Worm (Caenorhabditis elegans) whole organism, L4 larva: ENCODE results near the gene aly-2.

Experiments used
- D1046.2 ChIP-seq: fragments of 200-800 bp; sonication (Bioruptor generic); IDR thresholded peaks from 2 replicates; pipeline ENCODE4 v1.3.6; 2022; ENCODE audit warnings: missing genetic modification characterization, missing compliant biosample characterization
- T26A8.4 ChIP-seq: fragments of 200-800 bp; sonication (Bioruptor generic); IDR thresholded peaks from 2 replicates; pipeline ENCODE4 v1.3.6; 2022; ENCODE audit warnings: missing genetic modification characterization, missing compliant biosample characterization
- Y105C5A.15 ChIP-seq: fragments of 200-800 bp; sonication (Bioruptor generic); IDR thresholded peaks from 2 replicates; pipeline ENCODE4 v1.3.6; 2022; ENCODE audit warnings: missing genetic modification characterization, missing compliant biosample characterization
- Y5F2A.4 ChIP-seq: fragments of 200-800 bp; sonication (Bioruptor generic); optimal IDR thresholded peaks from 2 replicates; lab custom pipeline; 2018; ENCODE audit warnings: mild to moderate bottlenecking, missing genetic modification characterization, missing compliant biosample characterization
- Y75B8A.6 ChIP-seq: fragments of 200-800 bp; sonication (Bioruptor generic); IDR thresholded peaks from 2 replicates; pipeline ENCODE4 v1.3.6; 2022; ENCODE audit warnings: missing genetic modification reagents, missing genetic modification characterization, missing compliant biosample characterization
- ZK337.2 ChIP-seq: fragments of 200-800 bp; sonication (Bioruptor generic); IDR thresholded peaks from 2 replicates; pipeline ENCODE4 v1.3.6; 2022; ENCODE audit warnings: missing genetic modification reagents, missing genetic modification characterization, missing compliant biosample characterization
- ZK546.5 ChIP-seq, 2 experiments: sonication (generic microtip); optimal IDR thresholded peaks; 2 replicates each; lab custom pipeline; 2017; ENCODE audit warnings: missing biosample characterization in 2 of 2, missing genetic modification characterization in 2 of 2
- aha-1 ChIP-seq: fragments of 150-350 bp; peaks from one replicate; lab custom pipeline; 2014; ENCODE audit warnings: missing biosample characterization, missing genetic modification characterization
- ceh-28 ChIP-seq: fragments of 150-350 bp; optimal IDR thresholded peaks from 2 replicates; lab custom pipeline; 2014; ENCODE audit warnings: missing biosample characterization, missing genetic modification reagents, missing genetic modification characterization
- ceh-44 ChIP-seq: fragments of 200-800 bp; sonication (Bioruptor generic); IDR thresholded peaks from 2 replicates; pipeline ENCODE4 v1.3.6; 2022; ENCODE audit warnings: missing genetic modification reagents, missing genetic modification characterization, missing compliant biosample characterization
- ces-1 ChIP-seq: fragments of 150-350 bp; sonication (generic microtip); optimal IDR thresholded peaks from 4 replicates; lab custom pipeline; 2014; ENCODE audit warnings: missing biosample characterization, missing genetic modification reagents, missing genetic modification characterization
- ctbp-1 ChIP-seq: fragments of 200-800 bp; sonication (Bioruptor generic); IDR thresholded peaks from 2 replicates; pipeline ENCODE4 v1.3.6; 2022; ENCODE audit warnings: missing genetic modification reagents, missing genetic modification characterization, missing compliant biosample characterization
- daf-12 ChIP-seq: fragments of 150-350 bp; optimal IDR thresholded peaks from 2 replicates; lab custom pipeline; 2014; ENCODE audit warnings: missing biosample characterization, missing genetic modification reagents, missing genetic modification characterization
- daf-19 ChIP-seq: fragments of 200-800 bp; sonication (Bioruptor generic); conservative IDR thresholded peaks from 2 replicates; pipeline ENCODE4 v1.3.6; 2022; ENCODE audit warnings: missing genetic modification characterization, missing compliant biosample characterization
- dmd-8 ChIP-seq: fragments of 200-800 bp; sonication (Bioruptor generic); IDR thresholded peaks from 2 replicates; pipeline ENCODE4 v1.3.6; 2022; ENCODE audit warnings: missing genetic modification characterization, missing compliant biosample characterization
- dmd-9 ChIP-seq: fragments of 200-800 bp; sonication (Bioruptor generic); IDR thresholded peaks from 2 replicates; pipeline ENCODE4 v1.3.6; 2022; ENCODE audit warnings: missing genetic modification reagents, missing genetic modification characterization, missing compliant biosample characterization
- duxl-1 ChIP-seq: sonication (generic microtip); optimal IDR thresholded peaks from 2 replicates; lab custom pipeline; 2016; ENCODE audit warnings: mild to moderate bottlenecking, missing genetic modification characterization, moderate library complexity, missing compliant biosample characterization; ENCODE audit not compliant: poor library complexity
- fkh-10 ChIP-seq: fragments of 150-350 bp; optimal IDR thresholded peaks from 2 replicates; lab custom pipeline; 2014; ENCODE audit warnings: missing biosample characterization, missing genetic modification reagents, missing genetic modification characterization
- gei-8 ChIP-seq: fragments of 200-800 bp; sonication (Bioruptor generic); optimal IDR thresholded peaks from 2 replicates; lab custom pipeline; 2018; ENCODE audit warnings: mild to moderate bottlenecking, missing genetic modification characterization, missing compliant biosample characterization
- hlh-30 ChIP-seq: sonication (generic microtip); optimal IDR thresholded peaks from 2 replicates; lab custom pipeline; 2017; ENCODE audit warnings: antibody characterized with exemption, mild to moderate bottlenecking, missing genetic modification characterization, missing compliant biosample characterization; ENCODE audit not compliant: insufficient read depth
- jun-1 ChIP-seq: fragments of 150-350 bp; optimal IDR thresholded peaks from 2 replicates; lab custom pipeline; 2014; ENCODE audit warnings: missing biosample characterization, missing genetic modification reagents, missing genetic modification characterization
- lim-7 ChIP-seq: fragments of 200-800 bp; sonication (Bioruptor generic); IDR thresholded peaks from 2 replicates; pipeline ENCODE4 v1.3.6; 2022; ENCODE audit warnings: missing genetic modification characterization, missing compliant biosample characterization
- lin-1 ChIP-seq: fragments of 200-800 bp; sonication (Bioruptor generic); IDR thresholded peaks from 2 replicates; pipeline ENCODE4 v1.3.6; 2022; ENCODE audit warnings: missing genetic modification reagents, missing genetic modification characterization, missing compliant biosample characterization
- lin-13 ChIP-seq: fragments of 150-350 bp; optimal IDR thresholded peaks from 2 replicates; lab custom pipeline; 2014; ENCODE audit warnings: missing biosample characterization, missing genetic modification reagents, missing genetic modification characterization
- lin-29 ChIP-seq: fragments of 200-800 bp; sonication (Bioruptor generic); IDR thresholded peaks from 2 replicates; pipeline ENCODE4 v1.3.6; 2022; ENCODE audit warnings: missing genetic modification reagents, missing genetic modification characterization, missing compliant biosample characterization
- madf-9 ChIP-seq: fragments of 200-800 bp; sonication (Bioruptor generic); conservative IDR thresholded peaks from 2 replicates; pipeline ENCODE4 v1.3.6; 2022; ENCODE audit warnings: missing genetic modification reagents, missing genetic modification characterization, missing compliant biosample characterization
- mep-1 ChIP-seq: fragments of 150-350 bp; sonication (generic microtip); optimal IDR thresholded peaks from 3 replicates; lab custom pipeline; 2014; ENCODE audit warnings: missing biosample characterization, missing genetic modification characterization
- mxl-2 ChIP-seq: fragments of 200-800 bp; sonication (Bioruptor generic); conservative IDR thresholded peaks from 2 replicates; pipeline ENCODE4 v1.3.6; 2022; ENCODE audit warnings: missing genetic modification reagents, missing genetic modification characterization, missing compliant biosample characterization
- nhr-10 ChIP-seq: fragments of 150-350 bp; optimal IDR thresholded peaks from 2 replicates; lab custom pipeline; 2014; ENCODE audit warnings: missing biosample characterization, missing genetic modification characterization
- nhr-102 ChIP-seq: sonication (generic microtip); optimal IDR thresholded peaks from 2 replicates; lab custom pipeline; 2016; ENCODE audit warnings: mild to moderate bottlenecking, missing genetic modification characterization, moderate library complexity, missing compliant biosample characterization
- nhr-11 ChIP-seq: fragments of 150-350 bp; optimal IDR thresholded peaks from 2 replicates; lab custom pipeline; 2014; ENCODE audit warnings: missing biosample characterization, missing genetic modification characterization
- nhr-111 ChIP-seq: fragments of 200-800 bp; sonication (Bioruptor generic); optimal IDR thresholded peaks from 2 replicates; lab custom pipeline; 2018; ENCODE audit warnings: mild to moderate bottlenecking, missing genetic modification characterization, missing compliant biosample characterization
- nhr-237 ChIP-seq: sonication (generic microtip); optimal IDR thresholded peaks from 2 replicates; lab custom pipeline; 2017; ENCODE audit warnings: missing biosample characterization, missing genetic modification characterization
- nhr-25 ChIP-seq: sonication (generic microtip); optimal IDR thresholded peaks from 2 replicates; lab custom pipeline; 2017; ENCODE audit warnings: missing genetic modification characterization, mild to moderate bottlenecking, missing compliant biosample characterization, antibody characterized with exemption, moderate library complexity, borderline replicate concordance; ENCODE audit not compliant: insufficient read depth
- nhr-42 ChIP-seq: fragments of 200-800 bp; sonication (Bioruptor generic); IDR thresholded peaks from 2 replicates; pipeline ENCODE4 v1.3.6; 2022; ENCODE audit warnings: missing genetic modification characterization, missing compliant biosample characterization
- nhr-76 ChIP-seq: fragments of 150-350 bp; optimal IDR thresholded peaks from 2 replicates; lab custom pipeline; 2014; ENCODE audit warnings: missing biosample characterization, missing genetic modification characterization
- nhr-77 ChIP-seq: fragments of 150-350 bp; optimal IDR thresholded peaks from 2 replicates; lab custom pipeline; 2014; ENCODE audit warnings: missing biosample characterization, missing genetic modification characterization
- pha-4 ChIP-seq, 2 experiments: fragments of 150-350 bp in 1 of 2; fragments of 200-800 bp in 1 of 2; sonication (Bioruptor generic) in 1 of 2; IDR thresholded peaks in 1 of 2; optimal IDR thresholded peaks in 1 of 2; 2 replicates each; pipeline versions ENCODE4 v1.3.6 to Lab custom; 2014 to 2022; ENCODE audit warnings: missing genetic modification characterization in 2 of 2, missing genetic modification reagents in 2 of 2, missing biosample characterization in 1 of 2, missing compliant biosample characterization in 1 of 2
- rbr-2 ChIP-seq: sonication (generic microtip); optimal IDR thresholded peaks from 2 replicates; lab custom pipeline; 2016; ENCODE audit warnings: missing genotype, missing genetic modification characterization, missing compliant biosample characterization
- saeg-2 ChIP-seq: fragments of 200-800 bp; sonication (Bioruptor generic); IDR thresholded peaks from 2 replicates; pipeline ENCODE4 v1.3.6; 2022; ENCODE audit warnings: missing genetic modification reagents, missing genetic modification characterization, missing compliant biosample characterization
- sdz-12 ChIP-seq: fragments of 200-800 bp; sonication (Bioruptor generic); optimal IDR thresholded peaks from 2 replicates; lab custom pipeline; 2018; ENCODE audit warnings: mild to moderate bottlenecking, missing genetic modification characterization, missing compliant biosample characterization
- set-16 ChIP-seq: fragments of 200-800 bp; sonication (Bioruptor generic); IDR thresholded peaks from 2 replicates; pipeline ENCODE4 v1.3.6; 2022; ENCODE audit warnings: missing genetic modification reagents, missing genetic modification characterization, missing compliant biosample characterization
- snpc-4 ChIP-seq: fragments of 150-350 bp; optimal IDR thresholded peaks from 2 replicates; lab custom pipeline; 2014; ENCODE audit warnings: missing biosample characterization, missing genetic modification characterization
- tra-1 ChIP-seq: fragments of 200-800 bp; sonication (Bioruptor generic); IDR thresholded peaks from 2 replicates; pipeline ENCODE4 v1.3.6; 2022; ENCODE audit warnings: missing genetic modification reagents, missing genetic modification characterization, missing compliant biosample characterization
- unc-39 ChIP-seq: sonication (generic microtip); optimal IDR thresholded peaks from 2 replicates; lab custom pipeline; 2017; ENCODE audit warnings: missing biosample characterization, missing genetic modification characterization
- unc-62 ChIP-seq, 3 experiments: fragments of 150-350 bp in 1 of 3; sonication (generic microtip); optimal IDR thresholded peaks in 2 of 3; peaks in 1 of 3; 1 replicate in 1 of 3; 2 replicates in 2 of 3; lab custom pipeline; 2014 to 2017; ENCODE audit warnings: missing biosample characterization in 3 of 3, missing genetic modification characterization in 3 of 3, missing genetic modification reagents in 3 of 3, missing genotype in 1 of 3
- zfp-2 ChIP-seq: sonication (generic microtip); optimal IDR thresholded peaks from 2 replicates; lab custom pipeline; 2016; ENCODE audit warnings: mild to moderate bottlenecking, missing genetic modification characterization, missing compliant biosample characterization
- zfp-3 ChIP-seq: fragments of 200-800 bp; sonication (Bioruptor generic); conservative IDR thresholded peaks from 2 replicates; pipeline ENCODE4 v1.3.6; 2022; ENCODE audit warnings: missing genetic modification reagents, missing genetic modification characterization, missing compliant biosample characterization
- zip-2 ChIP-seq: fragments of 150-350 bp; optimal IDR thresholded peaks from 2 replicates; lab custom pipeline; 2014; ENCODE audit warnings: missing biosample characterization, missing genetic modification characterization
- ztf-11 ChIP-seq: fragments of 150-350 bp; optimal IDR thresholded peaks from 2 replicates; lab custom pipeline; 2014; ENCODE audit warnings: missing biosample characterization, missing genetic modification characterization
- ztf-7 ChIP-seq: fragments of 150-350 bp; optimal IDR thresholded peaks from 2 replicates; lab custom pipeline; 2014; ENCODE audit warnings: missing biosample characterization, missing genetic modification characterization

The aly-2 gene

DNA sequence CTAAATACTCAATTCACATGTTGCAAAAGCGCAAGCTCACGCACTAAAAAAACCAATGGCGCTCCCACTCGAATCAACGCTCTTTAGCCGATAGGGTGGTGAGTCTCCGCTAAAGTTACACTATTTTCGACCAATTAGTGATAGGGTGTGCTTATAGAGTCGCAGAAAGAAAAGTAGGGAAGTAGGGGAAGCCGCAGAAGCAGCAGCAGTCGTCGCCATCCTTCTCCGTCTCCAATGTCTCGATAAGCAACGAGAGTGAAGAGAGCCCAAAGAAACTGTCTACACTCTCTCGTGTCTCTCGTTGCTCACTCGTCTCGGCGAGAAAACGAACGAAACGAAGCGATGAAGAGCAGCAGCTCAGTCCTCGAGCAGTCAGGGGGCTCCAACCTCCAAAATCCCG lies 49.5 kb downstream of the aly-2 start (continued):
- TF ChIP-seq nhr-77 (tag; lab: Kevin White, UChicago) (no peak), nhr-25 (tag; lab: Kevin White, UChicago) (no peak), lim-7 (0 out of 2 replicates have a peak, but pooled peaks have one; percentile 5), rbr-2 (tag; lab: Kevin White, UChicago) (peak; percentile 21), tra-1 (peak; percentile 65; the same call in 1 of the 2 replicates), Y75B8A.6 (GFP tag; lab: Robert Waterston, UW) (no peak), nhr-76 (tag; lab: Kevin White, UChicago) (no peak), set-16 (GFP tag; lab: Robert Waterston, UW) (peak; percentile 79), madf-9 (GFP tag; lab: Robert Waterston, UW) (no peak), aha-1 (peak; percentile 97), ces-1 (GFP tag; lab: Kevin White, UChicago) (peak; percentile 26), saeg-2 (GFP tag; lab: Robert Waterston, UW) (0 out of 2 replicates have a peak, but pooled peaks have one; percentile 8), nhr-10 (tag; lab: Kevin White, UChicago) (no peak), Y105C5A.15 (GFP tag; lab: Robert Waterston, UW) (no peak), zfp-3 (GFP tag; lab: Robert Waterston, UW) (0 out of 2 replicates have a peak, but pooled peaks have one; percentile 9), ceh-44 (no peak), ZK546.5 (tag; optimal IDR thresholded peaks at IDR 0.05; lab: Kevin White, UChicago) (no peak), gei-8 (GFP tag; lab: Kevin White, UChicago) (no peak), unc-39 (tag; lab: Kevin White, UChicago) (no peak), jun-1 (tag; lab: Kevin White, UChicago) (peak; percentile 41), lin-1 (GFP tag; lab: Robert Waterston, UW) (peak; percentile 49; the same call in 1 of the 2 replicates), daf-19 (no peak), fkh-10 (GFP tag; lab: Kevin White, UChicago) (peak; percentile 5), nhr-11 (tag; lab: Kevin White, UChicago) (peak; percentile 73), nhr-102 (tag; lab: Kevin White, UChicago) (no peak), ctbp-1 (GFP tag; lab: Robert Waterston, UW) (peak; percentile 52), duxl-1 (tag; lab: Kevin White, UChicago) (peak; percentile 18), dmd-8 (GFP tag; lab: Robert Waterston, UW) (no peak), T26A8.4 (GFP tag; lab: Robert Waterston, UW) (no peak), Y5F2A.4 (GFP tag; lab: Kevin White, UChicago) (no peak), ztf-11 (tag; lab: Kevin White, UChicago) (no peak), D1046.2 (GFP tag; lab: Robert Waterston, UW) (no peak), ztf-7 (tag; lab: Kevin White, UChicago) (no peak), pha-4 (GFP tag; IDR thresholded peaks at IDR 0.05; lab: Robert Waterston, UW) (peak; percentile 60), pha-4 (tag; optimal IDR thresholded peaks at IDR 0.05; lab: Kevin White, UChicago) (peak; percentile 83), mep-1 (tag; lab: Kevin White, UChicago) (peak; percentile 56), dmd-9 (GFP tag; lab: Robert Waterston, UW) (no peak), ZK337.2 (GFP tag; lab: Robert Waterston, UW) (no peak), zfp-2 (tag; lab: Kevin White, UChicago) (no peak), daf-12 (tag; lab: Kevin White, UChicago) (no peak), ceh-28 (no peak), sdz-12 (no peak), lin-13 (GFP tag; lab: Kevin White, UChicago) (peak; percentile 23), zip-2 (no peak), snpc-4 (no peak), nhr-111 (GFP tag; lab: Kevin White, UChicago) (no peak), hlh-30 (tag; lab: Kevin White, UChicago) (peak; percentile 74), lin-29 (no peak), mxl-2 (GFP tag; lab: Robert Waterston, UW) (no peak), nhr-237 (tag; lab: Kevin White, UChicago) (no peak), unc-62 (GFP tag; optimal IDR thresholded peaks at IDR 0.05 in 1 of 2; lab: Kevin White, UChicago) (peak in 1 of 2 experiments; percentile 14), unc-62 (tag; optimal IDR thresholded peaks at IDR 0.05; lab: Kevin White, UChicago) (no peak), nhr-42 (GFP tag; lab: Robert Waterston, UW) (0 out of 2 replicates have a peak, but pooled peaks have one; percentile 33)
